Worm (Caenorhabditis elegans) whole organism, L3 larva: ENCODE results near the gene taf-12.

ENCODE experiments used
- fos-1 ChIP-seq: fragments of 150-350 bp; optimal IDR thresholded peaks from 2 replicates; lab custom pipeline; 2014; ENCODE audit warnings: missing biosample characterization, missing genetic modification characterization
- nhr-43 ChIP-seq: sonication (generic microtip); optimal IDR thresholded peaks from 2 replicates; lab custom pipeline; 2016; ENCODE audit warnings: mild to moderate bottlenecking, missing genetic modification characterization, missing compliant biosample characterization; ENCODE audit not compliant: poor library complexity, severe bottlenecking
- pha-4 ChIP-seq: fragments of 150-350 bp; optimal IDR thresholded peaks from 2 replicates; lab custom pipeline; 2014; ENCODE audit warnings: missing biosample characterization, missing genetic modification reagents, missing genetic modification characterization

- TF ChIP-seq fos-1 (tag; lab: Kevin White, UChicago) (no peak), pha-4 (no peak), nhr-43 (no peak)
Observed at ce11 chrIII:11814653-11815052, 54.4 kb downstream of the taf-12 start.
